Fruit fly (Drosophila melanogaster) whole organism, embryonic: Measurements from ENCODE around the gene CG43403.

Experiments
- Ada2b ChIP-seq: fragments of 200-800 bp; sonication (Bioruptor generic); IDR thresholded peaks from 2 replicates; pipeline ENCODE4 v1.3.6; 2022; ENCODE audit warnings: missing biosample characterization, missing genetic modification characterization
- Bgb ChIP-seq: fragments of 200-800 bp; sonication (Bioruptor generic); IDR thresholded peaks from 2 replicates; pipeline ENCODE4 v1.3.6; 2022; ENCODE audit warnings: missing biosample characterization, missing genetic modification characterization; ENCODE audit not compliant: partially characterized antibody
- CG1024 ChIP-seq: fragments of 200-800 bp; sonication (Bioruptor generic); IDR thresholded peaks from 2 replicates; pipeline ENCODE4 v1.3.6; 2022; ENCODE audit warnings: missing biosample characterization, missing genetic modification characterization
- CG15479 ChIP-seq: fragments of 200-800 bp; sonication (Bioruptor generic); optimal IDR thresholded peaks from 3 replicates; lab custom pipeline; 2019; ENCODE audit warnings: missing biosample characterization, mild to moderate bottlenecking, missing genetic modification characterization, moderate library complexity
- CG16813 ChIP-seq: fragments of 200-800 bp; sonication (Bioruptor generic); IDR thresholded peaks from 3 replicates; pipeline ENCODE4 v1.3.6; 2022; ENCODE audit warnings: missing biosample characterization, missing genetic modification characterization; ENCODE audit not compliant: partially characterized antibody
- CG17385 ChIP-seq: fragments of 200-800 bp; sonication (Bioruptor generic); optimal IDR thresholded peaks from 3 replicates; lab custom pipeline; 2018; ENCODE audit warnings: missing biosample characterization, mild to moderate bottlenecking, missing genetic modification characterization
- CG18262 ChIP-seq: fragments of 200-800 bp; optimal IDR thresholded peaks from 3 replicates; lab custom pipeline; 2019; ENCODE audit warnings: missing biosample characterization, mild to moderate bottlenecking, missing genetic modification characterization, moderate library complexity
- CG2712 ChIP-seq: fragments of 200-800 bp; optimal IDR thresholded peaks from 3 replicates; lab custom pipeline; 2019; ENCODE audit warnings: missing biosample characterization, mild to moderate bottlenecking, missing genetic modification characterization, moderate library complexity
- CG3847 ChIP-seq: fragments of 200-800 bp; sonication (Bioruptor generic); IDR thresholded peaks from 2 replicates; pipeline ENCODE4 v1.3.6; 2022; ENCODE audit warnings: missing biosample characterization, missing genetic modification characterization
- CG8765 ChIP-seq: fragments of 200-800 bp; sonication (Bioruptor generic); IDR thresholded peaks from 2 replicates; pipeline ENCODE4 v1.3.6; 2022; ENCODE audit warnings: missing biosample characterization, missing genetic modification characterization
- CG9932 ChIP-seq: fragments of 200-800 bp; sonication (Bioruptor generic); IDR thresholded peaks from 2 replicates; pipeline ENCODE4 v1.3.6; 2022; ENCODE audit warnings: missing biosample characterization, missing genetic modification characterization
- E2f2 ChIP-seq: fragments of 200-800 bp; sonication (Bioruptor generic); IDR thresholded peaks from 2 replicates; pipeline ENCODE4 v1.3.6; 2022; ENCODE audit warnings: missing biosample characterization, missing genetic modification characterization
- Elba2 ChIP-seq: fragments of 200-800 bp; sonication (Bioruptor generic); optimal IDR thresholded peaks from 3 replicates; lab custom pipeline; 2016; ENCODE audit warnings: missing biosample characterization, missing genetic modification characterization
- Mes4 ChIP-seq: fragments of 200-800 bp; sonication (Bioruptor generic); optimal IDR thresholded peaks from 2 replicates; lab custom pipeline; 2016; ENCODE audit warnings: missing biosample characterization, missing genetic modification characterization
- Myb ChIP-seq: fragments of 200-800 bp; sonication (Bioruptor generic); optimal IDR thresholded peaks from 2 replicates; lab custom pipeline; 2016; ENCODE audit warnings: missing biosample characterization, missing genetic modification characterization
- Rfx ChIP-seq: fragments of 200-800 bp; sonication (Bioruptor generic); IDR thresholded peaks from 2 replicates; pipeline ENCODE4 v1.3.6; 2022; ENCODE audit warnings: missing biosample characterization, missing genetic modification characterization
- Scr ChIP-seq: fragments of 200-800 bp; sonication (Bioruptor generic); IDR thresholded peaks from 2 replicates; pipeline ENCODE4 v1.3.6; 2022; ENCODE audit warnings: missing biosample characterization, missing genetic modification characterization; ENCODE audit not compliant: partially characterized antibody
- Stat92E ChIP-seq, 3 experiments: fragments of >200 bp in 2 of 3; fragments of 200-800 bp in 1 of 3; sonication (Bioruptor generic) in 1 of 3; optimal IDR thresholded peaks; 2 replicates each; lab custom pipeline; 2017 to 2019; ENCODE audit warnings: missing biosample characterization in 3 of 3, missing genetic modification characterization in 3 of 3, mild to moderate bottlenecking in 1 of 3, moderate library complexity in 1 of 3
- bbx ChIP-seq: fragments of 200-800 bp; sonication (Bioruptor generic); IDR thresholded peaks from 2 replicates; pipeline ENCODE4 v1.3.6; 2022; ENCODE audit warnings: missing biosample characterization, missing genetic modification characterization; ENCODE audit not compliant: partially characterized antibody
- br ChIP-seq: fragments of >200 bp; optimal IDR thresholded peaks from 2 replicates; lab custom pipeline; 2017
- bsh ChIP-seq, 2 experiments: fragments of 200-800 bp; sonication (Bioruptor generic); optimal IDR thresholded peaks; 2 replicates each; lab custom pipeline; 2017 to 2018; ENCODE audit warnings: mild to moderate bottlenecking in 2 of 2, missing biosample characterization in 2 of 2, missing genetic modification characterization in 2 of 2, moderate library complexity in 1 of 2
- dimm ChIP-seq: fragments of 200-800 bp; sonication (Bioruptor generic); IDR thresholded peaks from 2 replicates; pipeline ENCODE4 v1.3.6; 2022; ENCODE audit warnings: missing biosample characterization, missing genetic modification characterization
- ewg ChIP-seq: fragments of 200-800 bp; sonication (Bioruptor generic); optimal IDR thresholded peaks from 3 replicates; lab custom pipeline; 2017; ENCODE audit warnings: mild to moderate bottlenecking, missing biosample characterization, missing genetic modification reagents, missing genetic modification characterization
- fd64A ChIP-seq: fragments of 200-800 bp; sonication (Bioruptor generic); optimal IDR thresholded peaks from 3 replicates; lab custom pipeline; 2018; ENCODE audit warnings: missing biosample characterization, mild to moderate bottlenecking, missing genetic modification characterization
- fru ChIP-seq: fragments of >200 bp; optimal IDR thresholded peaks from 2 replicates; lab custom pipeline; 2017
- hbn ChIP-seq: fragments of 200-800 bp; sonication (Bioruptor generic); IDR thresholded peaks from 2 replicates; pipeline ENCODE4 v1.3.6; 2022; ENCODE audit warnings: missing biosample characterization, missing genetic modification characterization; ENCODE audit not compliant: partially characterized antibody
- insv ChIP-seq, 2 experiments: fragments of 200-800 bp; sonication (Bioruptor generic); optimal IDR thresholded peaks; 3 replicates each; lab custom pipeline; 2016 to 2018; ENCODE audit warnings: missing biosample characterization in 2 of 2, missing genetic modification characterization in 2 of 2
- jing ChIP-seq: fragments of 200-800 bp; sonication (Bioruptor generic); optimal IDR thresholded peaks from 2 replicates; lab custom pipeline; 2018; ENCODE audit warnings: missing biosample characterization, mild to moderate bottlenecking, missing genetic modification characterization
- ken ChIP-seq: fragments of 200-800 bp; sonication (Bioruptor generic); IDR thresholded peaks from 3 replicates; pipeline ENCODE4 v1.3.6; 2022; ENCODE audit warnings: missing biosample characterization, missing genetic modification characterization
- lola ChIP-seq, 3 experiments: fragments of >200 bp in 2 of 3; fragments of 200-800 bp in 1 of 3; sonication (Bioruptor generic) in 1 of 3; optimal IDR thresholded peaks; 2 replicates each; lab custom pipeline; 2017 to 2019; ENCODE audit warnings: missing biosample characterization in 3 of 3, missing genetic modification characterization in 3 of 3, mild to moderate bottlenecking in 1 of 3, moderate library complexity in 1 of 3
- nerfin-1 ChIP-seq: fragments of 200-800 bp; sonication (Bioruptor generic); optimal IDR thresholded peaks from 3 replicates; lab custom pipeline; 2019; ENCODE audit warnings: missing biosample characterization, mild to moderate bottlenecking, missing genetic modification characterization, moderate library complexity
- nerfin-2 ChIP-seq: fragments of 200-800 bp; sonication (Bioruptor generic); IDR thresholded peaks from 2 replicates; pipeline ENCODE4 v1.3.6; 2022; ENCODE audit warnings: missing biosample characterization, missing genetic modification characterization; ENCODE audit not compliant: partially characterized antibody
- phol ChIP-seq: fragments of 200-800 bp; sonication (Bioruptor generic); optimal IDR thresholded peaks from 3 replicates; lab custom pipeline; 2018; ENCODE audit warnings: missing biosample characterization, mild to moderate bottlenecking, missing genetic modification characterization, moderate library complexity
- pros ChIP-seq: fragments of 200-800 bp; sonication (Bioruptor generic); optimal IDR thresholded peaks from 3 replicates; lab custom pipeline; 2019; ENCODE audit warnings: missing biosample characterization, mild to moderate bottlenecking, missing genetic modification characterization, moderate library complexity
- sd ChIP-seq: fragments of 200-800 bp; sonication (Bioruptor generic); optimal IDR thresholded peaks from 3 replicates; lab custom pipeline; 2018; ENCODE audit warnings: missing biosample characterization, mild to moderate bottlenecking, missing genetic modification characterization, moderate library complexity
- sens ChIP-seq: fragments of 200-800 bp; sonication (Bioruptor generic); peaks from one replicate; lab custom pipeline; 2016; ENCODE audit warnings: missing biosample characterization, missing genetic modification characterization
- seq ChIP-seq: fragments of 200-800 bp; sonication (Bioruptor generic); IDR thresholded peaks from 2 replicates; pipeline ENCODE4 v1.3.6; 2022; ENCODE audit warnings: missing biosample characterization, missing genetic modification characterization
- sim ChIP-seq: fragments of 200-800 bp; sonication (Bioruptor generic); IDR thresholded peaks from 2 replicates; pipeline ENCODE4 v1.3.6; 2022; ENCODE audit warnings: missing biosample characterization, missing genetic modification characterization
- stwl ChIP-seq: fragments of 200-800 bp; sonication (Bioruptor generic); optimal IDR thresholded peaks from 3 replicates; lab custom pipeline; 2018; ENCODE audit warnings: missing biosample characterization, mild to moderate bottlenecking, missing genetic modification characterization, moderate library complexity
- tll ChIP-seq, 2 experiments: fragments of 200-800 bp in 1 of 2; fragments of >200 bp in 1 of 2; sonication (Bioruptor generic) in 1 of 2; optimal IDR thresholded peaks; 2 replicates each; lab custom pipeline; 2017 to 2019; ENCODE audit warnings: missing biosample characterization in 2 of 2, missing genetic modification characterization in 2 of 2, mild to moderate bottlenecking in 1 of 2, moderate library complexity in 1 of 2
- wdn ChIP-seq: fragments of 200-800 bp; sonication (Bioruptor generic); IDR thresholded peaks from 2 replicates; pipeline ENCODE4 v1.3.6; 2022; ENCODE audit warnings: missing biosample characterization, missing genetic modification characterization
- z ChIP-seq: fragments of 200-800 bp; sonication (Bioruptor generic); IDR thresholded peaks from 3 replicates; pipeline ENCODE4 v1.3.6; 2022; ENCODE audit warnings: missing biosample characterization, missing genetic modification characterization
- zen ChIP-seq: fragments of 200-800 bp; sonication (Bioruptor generic); optimal IDR thresholded peaks from 3 replicates; lab custom pipeline; 2018; ENCODE audit warnings: missing biosample characterization, mild to moderate bottlenecking, missing genetic modification characterization, moderate library complexity
- zf30C ChIP-seq: fragments of 200-800 bp; sonication (Bioruptor generic); optimal IDR thresholded peaks from 3 replicates; lab custom pipeline; 2018; ENCODE audit warnings: missing biosample characterization, mild to moderate bottlenecking, missing genetic modification characterization

Gene CG43403

dm6 chr2L:2576565-2577360 lies 43.2 kb upstream of the CG43403 start, which contains the start of gene insv (continued):
- peak; percentile 39; the same call in 1 of the 2 replicates for TF ChIP-seq bbx (GFP tag; lab: Robert Waterston, UW)
- TF ChIP-seq Myb (GFP tag; lab: Kevin White, UChicago): no peak
- 0 out of 2 replicates have a peak, but pooled peaks have one; percentile 38 for TF ChIP-seq Bgb (GFP tag; lab: Robert Waterston, UW)
- TF ChIP-seq z (GFP tag; lab: Robert Waterston, UW): peak; percentile 39; the same call in 1 of the 3 replicates
- no peak for TF ChIP-seq br (lab: Kevin White, UChicago)
- TF ChIP-seq Elba2 (GFP tag; lab: Kevin White, UChicago): peak; percentile 44
- TF ChIP-seq lola (GFP tag; optimal IDR thresholded peaks at IDR 0.05; lab: Kevin White, UChicago): peak in 1 of 3 experiments; percentile 2
- no peak for TF ChIP-seq CG9932 (GFP tag; lab: Robert Waterston, UW)
- TF ChIP-seq CG8765: no peak
- no peak for TF ChIP-seq Mes4 (GFP tag; lab: Kevin White, UChicago)
- no peak for TF ChIP-seq jing
- peak; percentile 70 for TF ChIP-seq Scr (GFP tag; lab: Robert Waterston, UW)
- TF ChIP-seq E2f2 (GFP tag; lab: Robert Waterston, UW): 0 out of 2 replicates have a peak, but pooled peaks have one; percentile 9
- TF ChIP-seq fru: no peak
- no peak for TF ChIP-seq CG1024 (GFP tag; lab: Robert Waterston, UW)
- TF ChIP-seq CG3847 (GFP tag; lab: Robert Waterston, UW): 0 out of 2 replicates have a peak, but pooled peaks have one; percentile 7
- TF ChIP-seq dimm: no peak
- no peak for TF ChIP-seq CG17385
- TF ChIP-seq hbn (GFP tag; lab: Robert Waterston, UW): peak; percentile 52; the same call in 1 of the 2 replicates
- TF ChIP-seq wdn (GFP tag; lab: Robert Waterston, UW): no peak
- TF ChIP-seq CG2712 (tag; lab: Kevin White, UChicago): peak; percentile 30
- no peak for TF ChIP-seq fd64A
- TF ChIP-seq bsh (GFP tag; optimal IDR thresholded peaks at IDR 0.05; lab: Kevin White, UChicago): no peak
- TF ChIP-seq ewg: peak; percentile 67
- peak; percentile 1 for TF ChIP-seq phol (tag; lab: Kevin White, UChicago)
- TF ChIP-seq CG16813 (GFP tag; lab: Robert Waterston, UW): peak; percentile 63
- peak; percentile 54 for TF ChIP-seq stwl
- TF ChIP-seq CG18262 (tag; lab: Kevin White, UChicago): peak; percentile 13
- TF ChIP-seq nerfin-2 (GFP tag; lab: Robert Waterston, UW): 0 out of 2 replicates have a peak, but pooled peaks have one; percentile 37
- TF ChIP-seq Rfx (GFP tag; lab: Robert Waterston, UW): peak; percentile 46; the same call in 1 of the 2 replicates
- TF ChIP-seq ken (GFP tag; lab: Robert Waterston, UW): no peak

- peak; percentile 95 for TF ChIP-seq nerfin-1
- peak; percentile 11 for TF ChIP-seq sens (GFP tag; lab: Kevin White, UChicago)
- peak; percentile 63 for TF ChIP-seq zen (tag; lab: Kevin White, UChicago)
- TF ChIP-seq seq (GFP tag; lab: Robert Waterston, UW): no peak
- TF ChIP-seq sd (tag; lab: Kevin White, UChicago): peak; percentile 13
- no peak for TF ChIP-seq sim
- TF ChIP-seq tll (GFP tag; optimal IDR thresholded peaks at IDR 0.05; lab: Kevin White, UChicago): peak in 1 of 2 experiments; percentile 36
- no peak for TF ChIP-seq Ada2b (GFP tag; lab: Robert Waterston, UW)
- TF ChIP-seq zf30C (GFP tag; lab: Kevin White, UChicago): peak; percentile 57
- TF ChIP-seq pros: peak; percentile 56
- TF ChIP-seq insv (GFP tag; optimal IDR thresholded peaks at IDR 0.05; lab: Kevin White, UChicago): peak in 1 of 2 experiments; percentile 57
- TF ChIP-seq wdn (GFP tag; lab: Robert Waterston, UW): no peak
- no peak for TF ChIP-seq fd64A
- TF ChIP-seq z (GFP tag; lab: Robert Waterston, UW): peak; percentile 68; the same call in 1 of the 3 replicates
- TF ChIP-seq Stat92E (GFP tag; optimal IDR thresholded peaks at IDR 0.05; lab: Kevin White, UChicago): no peak
- peak; percentile 44 for TF ChIP-seq CG15479 (GFP tag; lab: Kevin White, UChicago)
Measured at dm6 chr2L:2577361-2577737, 42.6 kb upstream of the CG43403 start, which contains the start of gene Elba2. Gene Elba2, plus strand, starts transcription at chr2L:2577687.
